Fruit fly (Drosophila melanogaster) Kc167 (cell line): ENCODE measurements around the gene Lsp1beta.

Source experiments
- Myc ChIP-seq: fragments of >200 bp; optimal IDR thresholded peaks from 2 replicates; lab custom pipeline; 2017; ENCODE audit warnings: missing external identifiers
- psq ChIP-seq: fragments of >200 bp; optimal IDR thresholded peaks from 2 replicates; lab custom pipeline; 2017; ENCODE audit warnings: missing external identifiers

DNA sequence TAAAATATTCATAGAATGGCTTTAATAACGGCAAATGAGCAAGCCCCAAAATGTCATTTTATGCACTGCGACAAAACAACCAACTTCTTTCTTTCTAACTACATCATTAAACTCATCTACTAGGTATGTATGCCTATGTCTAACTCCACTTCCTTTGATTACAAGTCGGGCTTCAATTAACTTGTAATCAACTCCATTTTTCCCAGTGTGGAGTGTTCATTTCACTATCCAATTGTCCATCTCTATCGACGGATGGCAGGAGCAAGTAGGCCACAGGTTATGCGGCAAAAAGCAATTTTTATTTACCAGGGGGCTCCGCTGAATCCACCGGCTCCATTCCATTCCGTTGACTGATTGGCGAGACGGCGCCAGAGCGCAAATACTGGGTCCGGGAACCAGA, 5.4 kb downstream of the Lsp1beta start:
- TF ChIP-seq psq (lab: Kevin White, UChicago) (no peak), Myc (lab: Kevin White, UChicago) (no peak)
